Worm (Caenorhabditis elegans) whole organism, L4 larva: ENCODE data around the gene sand-1.

ENCODE experiments used
- ceh-20 ChIP-seq: fragments of 200-800 bp; sonication (Bioruptor generic); IDR thresholded peaks from 2 replicates; pipeline ENCODE4 v1.3.6; 2022; ENCODE audit warnings: missing genetic modification reagents, missing genetic modification characterization, missing compliant biosample characterization
- dpl-1 ChIP-seq: fragments of 150-350 bp; optimal IDR thresholded peaks from 2 replicates; lab custom pipeline; 2014; ENCODE audit warnings: missing biosample characterization, missing genetic modification reagents, missing genetic modification characterization

DNA sequence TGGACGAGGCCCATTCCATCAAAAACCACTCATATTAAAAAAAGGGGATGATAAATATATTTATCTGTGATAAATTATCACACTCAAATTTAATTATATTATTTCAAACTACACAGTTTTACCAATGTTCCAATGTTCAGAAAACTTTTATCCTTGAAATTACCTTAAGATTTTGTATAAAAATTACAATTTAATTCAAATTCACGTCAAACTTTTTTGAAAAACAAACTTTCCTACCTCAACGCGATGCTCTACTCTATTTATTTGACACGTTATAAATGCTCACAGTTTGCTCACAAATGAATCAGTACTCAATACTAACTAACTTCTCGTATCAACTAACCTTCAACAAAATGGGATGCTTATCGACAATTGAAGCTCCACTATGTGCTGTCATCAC, 15.9 kb downstream of the sand-1 start, which contains the start of gene F41H10.1:
- TF ChIP-seq dpl-1 (GFP tag; lab: Kevin White, UChicago) (no peak), ceh-20 (GFP tag; lab: Robert Waterston, UW) (no peak)
